Fruit fly (Drosophila melanogaster) whole organism: ENCODE results near the gene Usp14.
A peak's percentile ranks its signal among the peaks of the same experiment; 100 is the strongest.

Experiments used
- CG8478 ChIP-seq: fragments of >200 bp; optimal IDR thresholded peaks from 2 replicates; lab custom pipeline; 2018; ENCODE audit warnings: inconsistent platforms
- Dll ChIP-seq: fragments of >200 bp; optimal IDR thresholded peaks from 2 replicates; lab custom pipeline; 2017
- EcR ChIP-seq, 2 experiments: fragments of >200 bp; optimal IDR thresholded peaks; 2 replicates each; lab custom pipeline; 2017; ENCODE audit warnings: missing biosample characterization in 2 of 2, missing genetic modification characterization in 2 of 2, missing genetic modification reagents in 2 of 2
- pan ChIP-seq: fragments of >200 bp; optimal IDR thresholded peaks from 2 replicates; lab custom pipeline; 2017
- psq ChIP-seq: fragments of >200 bp; optimal IDR thresholded peaks from 2 replicates; lab custom pipeline; 2017
- usp ChIP-seq: fragments of >200 bp; optimal IDR thresholded peaks from 2 replicates; lab custom pipeline; 2017; ENCODE audit warnings: missing biosample characterization, missing genetic modification characterization, mixed read lengths

Usp14 gene

dm6 chr2L:10334854-10335277 lies 20.7 kb upstream of the Usp14 start:
- TF ChIP-seq CG8478 (lab: Kevin White, UChicago), result peak; percentile 74
- TF ChIP-seq pan (lab: Kevin White, UChicago), result no peak

dm6 chr2L:10334213-10334612 lies 20.0 kb upstream of the Usp14 start:
- no peak for TF ChIP-seq Dll

dm6 chr2L:10333091-10333991 lies 19.1 kb upstream of the Usp14 start, which contains the start of gene GATAd:
Gene GATAd (plus strand): TSS chr2L:10333734.
- TF ChIP-seq usp (GFP tag; lab: Kevin White, UChicago), result no peak

dm6 chr2L:10331066-10331847 lies 17.1 kb upstream of the Usp14 start, which contains the start of the genes Schip1 and Cox10:
Gene Schip1 (minus strand): TSS chr2L:10331116.
Gene Cox10 (plus strand): TSS chr2L:10331471.
- TF ChIP-seq psq (lab: Kevin White, UChicago), result no peak
- TF ChIP-seq usp (GFP tag; lab: Kevin White, UChicago), result no peak
- TF ChIP-seq pan (lab: Kevin White, UChicago), result no peak
- no peak for TF ChIP-seq Dll
- TF ChIP-seq EcR (GFP tag; optimal IDR thresholded peaks at IDR 0.05; lab: Kevin White, UChicago), result no peak
- no peak for TF ChIP-seq CG8478 (lab: Kevin White, UChicago)

- TF ChIP-seq Dll, result no peak
- no peak for TF ChIP-seq psq (lab: Kevin White, UChicago)
- TF ChIP-seq pan (lab: Kevin White, UChicago), result no peak
- TF ChIP-seq CG8478 (lab: Kevin White, UChicago), result no peak
- TF ChIP-seq usp (GFP tag; lab: Kevin White, UChicago), result no peak
- TF ChIP-seq EcR (GFP tag; optimal IDR thresholded peaks at IDR 0.05; lab: Kevin White, UChicago), result no peak
These were observed 13.6 kb upstream of the Usp14 start, which contains the start of gene RnrL for dm6 chr2L:10327790-10328189. Gene RnrL (minus strand): TSS chr2L:10327943.

- TF ChIP-seq EcR (GFP tag; optimal IDR thresholded peaks at IDR 0.05; lab: Kevin White, UChicago), result no peak
- TF ChIP-seq CG8478 (lab: Kevin White, UChicago), result no peak
- TF ChIP-seq psq (lab: Kevin White, UChicago), result no peak
- no peak for TF ChIP-seq Dll
- no peak for TF ChIP-seq usp (GFP tag; lab: Kevin White, UChicago)
- no peak for TF ChIP-seq pan (lab: Kevin White, UChicago)
These were observed 8.7 kb upstream of the Usp14 start, which contains the start of gene CG5381 for dm6 chr2L:10322773-10323487. Gene CG5381 (minus strand): TSS chr2L:10323102.

dm6 chr2L:10322176-10322575 lies 8.0 kb upstream of the Usp14 start, which contains the start of gene CG4995:
Gene CG4995 (plus strand): TSS chr2L:10322476.
- TF ChIP-seq CG8478 (lab: Kevin White, UChicago), result no peak
- no peak for TF ChIP-seq usp (GFP tag; lab: Kevin White, UChicago)
- TF ChIP-seq Dll, result no peak
- no peak for TF ChIP-seq EcR (GFP tag; optimal IDR thresholded peaks at IDR 0.05; lab: Kevin White, UChicago)

- TF ChIP-seq CG8478 (lab: Kevin White, UChicago) (no peak), EcR (GFP tag; optimal IDR thresholded peaks at IDR 0.05; lab: Kevin White, UChicago) (peak in 1 of 2 experiments; percentile 41)
These were observed 7.4 kb upstream of the Usp14 start for dm6 chr2L:10321612-10322011.

dm6 chr2L:10321036-10321583 lies 6.9 kb upstream of the Usp14 start:
- no peak for TF ChIP-seq pan (lab: Kevin White, UChicago)
- no peak for TF ChIP-seq EcR (GFP tag; optimal IDR thresholded peaks at IDR 0.05; lab: Kevin White, UChicago)
- no peak for TF ChIP-seq psq (lab: Kevin White, UChicago)
- TF ChIP-seq Dll, result no peak
- TF ChIP-seq CG8478 (lab: Kevin White, UChicago), result no peak
- no peak for TF ChIP-seq usp (GFP tag; lab: Kevin White, UChicago)

dm6 chr2L:10320174-10320775 lies 6.1 kb upstream of the Usp14 start:
- no peak for TF ChIP-seq EcR (GFP tag; optimal IDR thresholded peaks at IDR 0.05; lab: Kevin White, UChicago)
- TF ChIP-seq Dll, result no peak
- no peak for TF ChIP-seq psq (lab: Kevin White, UChicago)
- no peak for TF ChIP-seq CG8478 (lab: Kevin White, UChicago)
- TF ChIP-seq usp (GFP tag; lab: Kevin White, UChicago), result no peak
- no peak for TF ChIP-seq pan (lab: Kevin White, UChicago)

dm6 chr2L:10315888-10316287 lies 1.7 kb upstream of the Usp14 start:
- TF ChIP-seq EcR (GFP tag; optimal IDR thresholded peaks at IDR 0.05; lab: Kevin White, UChicago), result no peak
- no peak for TF ChIP-seq pan (lab: Kevin White, UChicago)
- no peak for TF ChIP-seq psq (lab: Kevin White, UChicago)
- no peak for TF ChIP-seq Dll
- no peak for TF ChIP-seq CG8478 (lab: Kevin White, UChicago)
- TF ChIP-seq usp (GFP tag; lab: Kevin White, UChicago), result no peak
